Fruit fly (Drosophila melanogaster) whole organism, embryonic: Measurements from ENCODE around the gene CG3337.

Experiments used
- Antp ChIP-seq: fragments of 200-800 bp; sonication (Bioruptor generic); optimal IDR thresholded peaks from 3 replicates; lab custom pipeline; 2016; ENCODE audit warnings: missing biosample characterization, missing genetic modification characterization
- Bgb ChIP-seq: fragments of 200-800 bp; sonication (Bioruptor generic); IDR thresholded peaks from 2 replicates; pipeline ENCODE4 v1.3.6; 2022; ENCODE audit warnings: missing biosample characterization, missing genetic modification characterization; ENCODE audit not compliant: partially characterized antibody
- Bteb2 ChIP-seq: fragments of 200-800 bp; sonication (Bioruptor generic); optimal IDR thresholded peaks from 2 replicates; lab custom pipeline; 2016; ENCODE audit warnings: missing biosample characterization, missing genetic modification characterization
- CG10321 ChIP-seq: fragments of 200-800 bp; sonication (Bioruptor generic); IDR thresholded peaks from 2 replicates; pipeline ENCODE4 v1.3.6; 2022; ENCODE audit warnings: missing biosample characterization, missing genetic modification characterization
- CG11085 ChIP-seq: fragments of 200-800 bp; sonication (Bioruptor generic); IDR thresholded peaks from 2 replicates; pipeline ENCODE4 v1.3.6; 2022; ENCODE audit warnings: missing biosample characterization, missing genetic modification characterization
- CG12155 ChIP-seq: fragments of 200-800 bp; sonication (Bioruptor generic); optimal IDR thresholded peaks from 3 replicates; lab custom pipeline; 2016; ENCODE audit warnings: missing biosample characterization, missing genetic modification characterization
- CG12744 ChIP-seq: fragments of 200-800 bp; sonication (Bioruptor generic); optimal IDR thresholded peaks from 2 replicates; lab custom pipeline; 2016; ENCODE audit warnings: missing biosample characterization, missing genetic modification characterization
- CG12769 ChIP-seq: fragments of 200-800 bp; sonication (Bioruptor generic); optimal IDR thresholded peaks from 2 replicates; lab custom pipeline; 2019; ENCODE audit warnings: missing biosample characterization, mild to moderate bottlenecking, missing genetic modification characterization, moderate library complexity
- CG13624 ChIP-seq: fragments of 200-800 bp; sonication (Bioruptor generic); optimal IDR thresholded peaks from 2 replicates; lab custom pipeline; 2016; ENCODE audit warnings: missing biosample characterization, missing genetic modification characterization
- CG13775 ChIP-seq: fragments of 200-800 bp; sonication (Bioruptor generic); optimal IDR thresholded peaks from 3 replicates; lab custom pipeline; 2017; ENCODE audit warnings: missing biosample characterization, mild to moderate bottlenecking, missing genetic modification characterization
- CG17359 ChIP-seq: fragments of 200-800 bp; sonication (Bioruptor generic); optimal IDR thresholded peaks from 3 replicates; lab custom pipeline; 2018; ENCODE audit warnings: missing biosample characterization, mild to moderate bottlenecking, missing genetic modification characterization, moderate library complexity
- CG18011 ChIP-seq: fragments of 200-800 bp; sonication (Bioruptor generic); optimal IDR thresholded peaks from 2 replicates; lab custom pipeline; 2017; ENCODE audit warnings: missing biosample characterization, missing genetic modification characterization, mild to moderate bottlenecking, moderate library complexity, missing genotype
- CG18262 ChIP-seq: fragments of 200-800 bp; optimal IDR thresholded peaks from 3 replicates; lab custom pipeline; 2019; ENCODE audit warnings: missing biosample characterization, mild to moderate bottlenecking, missing genetic modification characterization, moderate library complexity
- CG2678 ChIP-seq: fragments of 200-800 bp; sonication (Bioruptor generic); optimal IDR thresholded peaks from 3 replicates; lab custom pipeline; 2019; ENCODE audit warnings: missing biosample characterization, mild to moderate bottlenecking, missing genetic modification characterization, moderate library complexity
- CG33213 ChIP-seq: fragments of 200-800 bp; sonication (Bioruptor generic); optimal IDR thresholded peaks from 3 replicates; lab custom pipeline; 2016; ENCODE audit warnings: missing biosample characterization, missing genetic modification characterization
- CG34224 ChIP-seq: fragments of 200-800 bp; sonication (Bioruptor generic); IDR thresholded peaks from 3 replicates; pipeline ENCODE4 v1.3.6; 2022; ENCODE audit warnings: missing biosample characterization, missing genetic modification characterization; ENCODE audit not compliant: partially characterized antibody
- CG6254 ChIP-seq: fragments of 200-800 bp; sonication (Bioruptor generic); optimal IDR thresholded peaks from 3 replicates; lab custom pipeline; 2017; ENCODE audit warnings: mild to moderate bottlenecking, missing biosample characterization, missing genetic modification reagents, missing genetic modification characterization
- CG6272 ChIP-seq: fragments of 200-800 bp; sonication (Bioruptor generic); IDR thresholded peaks from 2 replicates; pipeline ENCODE4 v1.3.6; 2022; ENCODE audit warnings: missing biosample characterization, missing genetic modification characterization
- CG7372 ChIP-seq: fragments of 200-800 bp; sonication (Bioruptor generic); IDR thresholded peaks from 2 replicates; pipeline ENCODE4 v1.3.6; 2022; ENCODE audit warnings: missing biosample characterization, missing genetic modification characterization
- CG7987 ChIP-seq: fragments of 200-800 bp; sonication (Bioruptor generic); optimal IDR thresholded peaks from 2 replicates; lab custom pipeline; 2018; ENCODE audit warnings: missing biosample characterization, mild to moderate bottlenecking, missing genetic modification characterization, moderate library complexity
- CG8359 ChIP-seq: fragments of 200-800 bp; sonication (Bioruptor generic); optimal IDR thresholded peaks from 2 replicates; lab custom pipeline; 2017; ENCODE audit warnings: missing biosample characterization, mild to moderate bottlenecking, missing genetic modification characterization, borderline replicate concordance
- CG9817 ChIP-seq: fragments of 200-800 bp; sonication (Bioruptor generic); optimal IDR thresholded peaks from 2 replicates; lab custom pipeline; 2018; ENCODE audit warnings: missing biosample characterization, mild to moderate bottlenecking, missing genetic modification characterization, moderate library complexity
- CG9932 ChIP-seq: fragments of 200-800 bp; sonication (Bioruptor generic); IDR thresholded peaks from 2 replicates; pipeline ENCODE4 v1.3.6; 2022; ENCODE audit warnings: missing biosample characterization, missing genetic modification characterization
- Chrac-16 ChIP-seq: fragments of 200-800 bp; sonication (Bioruptor generic); optimal IDR thresholded peaks from 3 replicates; lab custom pipeline; 2016; ENCODE audit warnings: missing biosample characterization, missing genetic modification characterization
- ERR ChIP-seq: fragments of 200-800 bp; sonication (Bioruptor generic); optimal IDR thresholded peaks from 2 replicates; lab custom pipeline; 2016; ENCODE audit warnings: missing biosample characterization, missing genetic modification characterization
- Hey ChIP-seq: fragments of 200-800 bp; sonication (Bioruptor generic); optimal IDR thresholded peaks from 3 replicates; lab custom pipeline; 2018; ENCODE audit warnings: missing biosample characterization, mild to moderate bottlenecking, missing genetic modification characterization
- Hmx ChIP-seq: fragments of 200-800 bp; sonication (Bioruptor generic); optimal IDR thresholded peaks from 2 replicates; lab custom pipeline; 2016; ENCODE audit warnings: missing biosample characterization, missing genetic modification characterization
- Hr78 ChIP-seq, 2 experiments: fragments of 200-800 bp in 1 of 2; fragments of >200 bp in 1 of 2; sonication (Bioruptor generic) in 1 of 2; optimal IDR thresholded peaks; 2 replicates each; lab custom pipeline; 2017 to 2019; ENCODE audit warnings: missing biosample characterization in 2 of 2, missing genetic modification characterization in 2 of 2, mild to moderate bottlenecking in 1 of 2, moderate library complexity in 1 of 2
- Opbp ChIP-seq: fragments of 200-800 bp; sonication (Bioruptor generic); IDR thresholded peaks from 3 replicates; pipeline ENCODE4 v1.3.6; 2022; ENCODE audit warnings: missing biosample characterization, missing genetic modification characterization; ENCODE audit not compliant: partially characterized antibody
- Sox102F ChIP-seq: fragments of 200-800 bp; sonication (Bioruptor generic); optimal IDR thresholded peaks from 2 replicates; lab custom pipeline; 2018; ENCODE audit warnings: missing biosample characterization, mild to moderate bottlenecking, missing genetic modification characterization, moderate library complexity
- YL-1 ChIP-seq: fragments of 200-800 bp; sonication (Bioruptor generic); optimal IDR thresholded peaks from 3 replicates; lab custom pipeline; 2017; ENCODE audit warnings: missing biosample characterization, mild to moderate bottlenecking, missing genetic modification characterization
- ap ChIP-seq: fragments of 200-800 bp; sonication (Bioruptor generic); IDR thresholded peaks from 2 replicates; pipeline ENCODE4 v1.3.6; 2022; ENCODE audit warnings: missing biosample characterization, missing genetic modification characterization
- cato ChIP-seq: fragments of 200-800 bp; sonication (Bioruptor generic); optimal IDR thresholded peaks from 2 replicates; lab custom pipeline; 2016; ENCODE audit warnings: missing biosample characterization, missing genetic modification characterization, borderline replicate concordance
- ci ChIP-seq: fragments of 200-800 bp; sonication (Bioruptor generic); IDR thresholded peaks from 3 replicates; pipeline ENCODE4 v1.3.6; 2022; ENCODE audit warnings: missing biosample characterization, missing genetic modification characterization
- exex ChIP-seq: fragments of 200-800 bp; sonication (Bioruptor generic); optimal IDR thresholded peaks from 4 replicates; lab custom pipeline; 2018; ENCODE audit warnings: missing biosample characterization, mild to moderate bottlenecking, missing genetic modification characterization, moderate library complexity
- fd3F ChIP-seq: fragments of 200-800 bp; sonication (Bioruptor generic); optimal IDR thresholded peaks from 2 replicates; lab custom pipeline; 2018; ENCODE audit warnings: missing biosample characterization, mild to moderate bottlenecking, missing genetic modification characterization, moderate library complexity
- fru ChIP-seq: fragments of >200 bp; optimal IDR thresholded peaks from 2 replicates; lab custom pipeline; 2017
- fu2 ChIP-seq: fragments of 200-800 bp; sonication (Bioruptor generic); optimal IDR thresholded peaks from 2 replicates; lab custom pipeline; 2016; ENCODE audit warnings: missing biosample characterization, missing genetic modification characterization
- gro ChIP-seq: fragments of 200-800 bp; sonication (Bioruptor generic); optimal IDR thresholded peaks from 2 replicates; lab custom pipeline; 2016; ENCODE audit warnings: missing biosample characterization, missing genetic modification characterization
- gsb-n ChIP-seq: fragments of 200-800 bp; sonication (Bioruptor generic); optimal IDR thresholded peaks from 3 replicates; lab custom pipeline; 2018; ENCODE audit warnings: missing biosample characterization, mild to moderate bottlenecking, missing genetic modification characterization
- jing ChIP-seq: fragments of 200-800 bp; sonication (Bioruptor generic); optimal IDR thresholded peaks from 2 replicates; lab custom pipeline; 2018; ENCODE audit warnings: missing biosample characterization, mild to moderate bottlenecking, missing genetic modification characterization
- knrl ChIP-seq: fragments of 200-800 bp; sonication (Bioruptor generic); IDR thresholded peaks from 3 replicates; pipeline ENCODE4 v1.3.6; 2022; ENCODE audit warnings: missing biosample characterization, missing genetic modification characterization; ENCODE audit not compliant: partially characterized antibody
- maf-S ChIP-seq: fragments of 200-800 bp; sonication (Bioruptor generic); optimal IDR thresholded peaks from 2 replicates; lab custom pipeline; 2016; ENCODE audit warnings: missing biosample characterization, missing genetic modification characterization
- nerfin-2 ChIP-seq: fragments of 200-800 bp; sonication (Bioruptor generic); IDR thresholded peaks from 2 replicates; pipeline ENCODE4 v1.3.6; 2022; ENCODE audit warnings: missing biosample characterization, missing genetic modification characterization; ENCODE audit not compliant: partially characterized antibody
- prd ChIP-seq, 3 experiments: fragments of >200 bp in 2 of 3; fragments of 200-800 bp in 1 of 3; sonication (Bioruptor generic) in 1 of 3; optimal IDR thresholded peaks in 2 of 3; IDR thresholded peaks in 1 of 3; 2 replicates in 2 of 3; 3 replicates in 1 of 3; pipeline versions ENCODE4 v1.3.6 to Lab custom; 2017 to 2022; ENCODE audit warnings: missing biosample characterization in 1 of 3, missing genetic modification characterization in 1 of 3
- tna ChIP-seq: fragments of 200-800 bp; sonication (Bioruptor generic); IDR thresholded peaks from 2 replicates; pipeline ENCODE4 v1.3.6; 2022; ENCODE audit warnings: missing biosample characterization, missing genetic modification characterization; ENCODE audit not compliant: partially characterized antibody
- trh ChIP-seq: fragments of 200-800 bp; sonication (Bioruptor generic); optimal IDR thresholded peaks from 2 replicates; lab custom pipeline; 2016; ENCODE audit warnings: missing biosample characterization, missing genetic modification characterization
- ttk ChIP-seq: fragments of 200-800 bp; sonication (Bioruptor generic); IDR thresholded peaks from 2 replicates; pipeline ENCODE4 v2.1.2; 2022; ENCODE audit warnings: missing biosample characterization, missing genetic modification characterization
- tup ChIP-seq: fragments of 200-800 bp; sonication (Bioruptor generic); optimal IDR thresholded peaks from 2 replicates; lab custom pipeline; 2016; ENCODE audit warnings: missing biosample characterization, mild to moderate bottlenecking, missing genetic modification characterization, moderate library complexity

CG3337 gene

dm6 chr3R:21218733-21219165, 4.6 kb downstream of the CG3337 start, which contains the start of the genes Smyd5 and Oga (continued):
- TF ChIP-seq maf-S (GFP tag; lab: Kevin White, UChicago) (peak; percentile 39), prd (optimal IDR thresholded peaks at IDR 0.05; lab: Kevin White, UChicago) (no peak), prd (GFP tag; IDR thresholded peaks at IDR 0.05; lab: Robert Waterston, UW) (0 out of 3 replicates have a peak, but pooled peaks have one; percentile 4), exex (tag; lab: Kevin White, UChicago) (no peak), knrl (GFP tag; lab: Robert Waterston, UW) (peak; percentile 91), CG11085 (GFP tag; lab: Robert Waterston, UW) (no peak), CG8359 (GFP tag; lab: Kevin White, UChicago) (no peak), Hr78 (GFP tag; optimal IDR thresholded peaks at IDR 0.05; lab: Kevin White, UChicago) (no peak), tna (GFP tag; lab: Robert Waterston, UW) (peak; percentile 93), ap (GFP tag; lab: Robert Waterston, UW) (no peak), cato (peak; percentile 33), Hey (tag; lab: Kevin White, UChicago) (no peak), gro (peak; percentile 54), CG7372 (no peak), CG13775 (GFP tag; lab: Kevin White, UChicago) (no peak), CG18011 (peak; percentile 1), CG18262 (peak; percentile 24), fu2 (peak; percentile 11), fd3F (no peak), jing (no peak), CG7987 (GFP tag; lab: Kevin White, UChicago) (peak; percentile 30), CG34224 (GFP tag; lab: Robert Waterston, UW) (peak; percentile 91), gsb-n (tag; lab: Kevin White, UChicago) (no peak), YL-1 (peak; percentile 91), ttk (GFP tag; lab: Robert Waterston, UW) (no peak), nerfin-2 (GFP tag; lab: Robert Waterston, UW) (peak; percentile 93), fru (lab: Kevin White, UChicago) (no peak), CG12744 (peak; percentile 8), CG33213 (GFP tag; lab: Kevin White, UChicago) (peak; percentile 59), Opbp (GFP tag; lab: Robert Waterston, UW) (peak; percentile 95), CG13624 (GFP tag; lab: Kevin White, UChicago) (peak; percentile 54), trh (GFP tag; lab: Kevin White, UChicago) (no peak), CG10321 (GFP tag; lab: Robert Waterston, UW) (no peak), ci (GFP tag; lab: Robert Waterston, UW) (peak; percentile 77), Bteb2 (GFP tag; lab: Kevin White, UChicago) (peak; percentile 31), tup (no peak), CG17359 (no peak), Hmx (GFP tag; lab: Kevin White, UChicago) (no peak), Sox102F (GFP tag; lab: Kevin White, UChicago) (no peak), CG6272 (GFP tag; lab: Robert Waterston, UW) (peak; percentile 26; the same call in 1 of the 2 replicates), CG9817 (no peak), CG12769 (tag; lab: Kevin White, UChicago) (no peak), CG9932 (GFP tag; lab: Robert Waterston, UW) (peak; percentile 70), Antp (peak; percentile 23), CG12155 (peak; percentile 31), Bgb (GFP tag; lab: Robert Waterston, UW) (peak; percentile 97), ERR (GFP tag; lab: Kevin White, UChicago) (no peak), CG6254 (GFP tag; lab: Kevin White, UChicago) (peak; percentile 100), CG2678 (tag; lab: Kevin White, UChicago) (no peak), Chrac-16 (peak; percentile 24)
